Worm (Caenorhabditis elegans) whole organism, L4/young adult: ENCODE data around the gene K08H2.7.

Source experiments
- W03F9.2 ChIP-seq: fragments of 150-350 bp; optimal IDR thresholded peaks from 2 replicates; lab custom pipeline; 2014; ENCODE audit warnings: missing biosample characterization, missing genetic modification characterization
- dao-5 ChIP-seq: sonication (generic microtip); optimal IDR thresholded peaks from 2 replicates; lab custom pipeline; 2016; ENCODE audit warnings: missing genotype, missing genetic modification characterization, moderate library complexity, missing compliant biosample characterization
- him-1 ChIP-seq: sonication (generic microtip); optimal IDR thresholded peaks from 2 replicates; lab custom pipeline; 2016; ENCODE audit warnings: missing genotype, missing genetic modification reagents, missing genetic modification characterization, missing compliant biosample characterization

DNA sequence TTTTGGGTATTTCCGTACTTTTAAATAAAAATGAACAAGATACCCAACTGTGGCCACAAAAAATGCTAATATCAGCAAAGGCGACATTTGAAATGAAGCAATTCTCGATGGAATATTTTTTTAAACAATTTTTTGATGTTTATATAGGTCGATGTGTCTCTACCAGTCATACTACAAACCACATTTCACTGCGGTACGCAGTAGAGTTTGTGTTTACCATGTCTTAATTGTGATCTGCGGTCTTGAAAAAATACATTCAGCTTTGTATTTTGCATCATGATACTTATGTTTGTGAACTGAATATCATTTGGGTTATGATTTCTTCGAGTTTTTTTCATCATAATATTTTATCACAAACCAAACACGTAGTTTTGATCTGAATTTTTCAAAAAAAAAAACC, 35.9 kb upstream of the K08H2.7 start, which contains the start of gene cyp-14A4:
- no peak for TF ChIP-seq dao-5 (tag; lab: Kevin White, UChicago)
- TF ChIP-seq W03F9.2 (tag; lab: Kevin White, UChicago), result no peak
- TF ChIP-seq him-1 (tag; lab: Kevin White, UChicago), result no peak
